Worm (Caenorhabditis elegans) whole organism, L4/young adult: ENCODE results near the gene Y67A10A.11.

ENCODE experiments used
- W03F9.2 ChIP-seq: fragments of 150-350 bp; optimal IDR thresholded peaks from 2 replicates; lab custom pipeline; 2014; ENCODE audit warnings: missing biosample characterization, missing genetic modification characterization
- dao-5 ChIP-seq: sonication (generic microtip); optimal IDR thresholded peaks from 2 replicates; lab custom pipeline; 2016; ENCODE audit warnings: missing genotype, missing genetic modification characterization, moderate library complexity, missing compliant biosample characterization
- him-1 ChIP-seq: sonication (generic microtip); optimal IDR thresholded peaks from 2 replicates; lab custom pipeline; 2016; ENCODE audit warnings: missing genotype, missing genetic modification reagents, missing genetic modification characterization, missing compliant biosample characterization

ce11 chrIV:14339657-14340056 is at the start of gene Y67A10A.11:
- TF ChIP-seq W03F9.2 (tag; lab: Kevin White, UChicago) = no peak
- no peak for TF ChIP-seq him-1 (tag; lab: Kevin White, UChicago)
- TF ChIP-seq dao-5 (tag; lab: Kevin White, UChicago) = no peak
